Worm (Caenorhabditis elegans) whole organism, mixed stage, embryonic: ENCODE results near the gene glit-1.

ENCODE experiments used
- M03D4.4 ChIP-seq: sonication (generic microtip); optimal IDR thresholded peaks from 2 replicates; lab custom pipeline; 2017; ENCODE audit warnings: mild to moderate bottlenecking, missing genetic modification characterization, missing compliant biosample characterization
- bed-3 ChIP-seq: fragments of 200-800 bp; sonication (Bioruptor generic); optimal IDR thresholded peaks from 3 replicates; lab custom pipeline; 2018; ENCODE audit warnings: mild to moderate bottlenecking, missing genetic modification characterization, moderate library complexity, missing compliant biosample characterization
- blmp-1 ChIP-seq: fragments of 150-350 bp; optimal IDR thresholded peaks from 2 replicates; lab custom pipeline; 2014; ENCODE audit warnings: missing biosample characterization, missing genetic modification characterization
- ceh-39 ChIP-seq: fragments of 150-350 bp; optimal IDR thresholded peaks from 2 replicates; lab custom pipeline; 2014; ENCODE audit warnings: missing biosample characterization, missing genetic modification characterization
- ceh-43 ChIP-seq: fragments of 200-800 bp; sonication (Bioruptor generic); optimal IDR thresholded peaks from 2 replicates; lab custom pipeline; 2018; ENCODE audit warnings: mild to moderate bottlenecking, missing genetic modification characterization, moderate library complexity, missing compliant biosample characterization
- ceh-83 ChIP-seq: fragments of 200-800 bp; sonication (Bioruptor generic); optimal IDR thresholded peaks from 2 replicates; lab custom pipeline; 2018; ENCODE audit warnings: mild to moderate bottlenecking, missing genetic modification characterization, missing compliant biosample characterization
- ces-1 ChIP-seq: fragments of 150-350 bp; optimal IDR thresholded peaks from 2 replicates; lab custom pipeline; 2014; ENCODE audit warnings: missing biosample characterization, missing genetic modification reagents, missing genetic modification characterization
- cnd-1 ChIP-seq: fragments of 200-800 bp; sonication (Bioruptor generic); optimal IDR thresholded peaks from 2 replicates; lab custom pipeline; 2018; ENCODE audit warnings: mild to moderate bottlenecking, missing genetic modification characterization, missing compliant biosample characterization
- drap-1 ChIP-seq: fragments of 200-800 bp; sonication (Bioruptor generic); optimal IDR thresholded peaks from 3 replicates; lab custom pipeline; 2018; ENCODE audit warnings: mild to moderate bottlenecking, missing genetic modification characterization, missing compliant biosample characterization
- elt-1 ChIP-seq: sonication (generic microtip); optimal IDR thresholded peaks from 2 replicates; lab custom pipeline; 2017; ENCODE audit warnings: missing genetic modification characterization, mild to moderate bottlenecking, missing compliant biosample characterization, antibody characterized with exemption, moderate library complexity, borderline replicate concordance; ENCODE audit not compliant: insufficient read depth
- flh-1 ChIP-seq: fragments of 200-800 bp; sonication (Bioruptor generic); optimal IDR thresholded peaks from 2 replicates; lab custom pipeline; 2018; ENCODE audit warnings: mild to moderate bottlenecking, missing genetic modification characterization, moderate library complexity, missing compliant biosample characterization
- ham-2 ChIP-seq: fragments of 200-800 bp; sonication (Bioruptor generic); optimal IDR thresholded peaks from 2 replicates; lab custom pipeline; 2018; ENCODE audit warnings: mild to moderate bottlenecking, missing genetic modification characterization, missing compliant biosample characterization
- hlh-1 ChIP-seq: fragments of 150-350 bp; optimal IDR thresholded peaks from 2 replicates; lab custom pipeline; 2014; ENCODE audit warnings: missing biosample characterization, missing genetic modification reagents, missing genetic modification characterization
- lin-13 ChIP-seq: fragments of 150-350 bp; optimal IDR thresholded peaks from 2 replicates; lab custom pipeline; 2014; ENCODE audit warnings: missing biosample characterization, missing genetic modification characterization
- lin-32 ChIP-seq: fragments of 200-800 bp; sonication (Bioruptor generic); optimal IDR thresholded peaks from 2 replicates; lab custom pipeline; 2018; ENCODE audit warnings: mild to moderate bottlenecking, missing genetic modification characterization, missing compliant biosample characterization
- lsy-2 ChIP-seq: fragments of 150-350 bp; optimal IDR thresholded peaks from 2 replicates; lab custom pipeline; 2014; ENCODE audit warnings: missing biosample characterization, missing genetic modification characterization
- mab-5 ChIP-seq: fragments of 150-350 bp; optimal IDR thresholded peaks from 2 replicates; lab custom pipeline; 2014; ENCODE audit warnings: missing biosample characterization, missing genetic modification characterization
- mep-1 ChIP-seq: fragments of 150-350 bp; optimal IDR thresholded peaks from 2 replicates; lab custom pipeline; 2017; ENCODE audit warnings: missing biosample characterization, missing genetic modification reagents, missing genetic modification characterization, inconsistent platforms
- mls-2 ChIP-seq: sonication (generic microtip); optimal IDR thresholded peaks from 2 replicates; lab custom pipeline; 2016; ENCODE audit warnings: mild to moderate bottlenecking, missing genetic modification characterization, moderate library complexity, missing compliant biosample characterization
- nhr-12 ChIP-seq: fragments of 150-350 bp; optimal IDR thresholded peaks from 2 replicates; lab custom pipeline; 2014; ENCODE audit warnings: missing biosample characterization, missing genetic modification characterization
- nhr-2 ChIP-seq: fragments of 150-350 bp; optimal IDR thresholded peaks from 2 replicates; lab custom pipeline; 2014; ENCODE audit warnings: missing biosample characterization, missing genetic modification characterization
- nhr-237 ChIP-seq: fragments of 150-350 bp; optimal IDR thresholded peaks from 2 replicates; lab custom pipeline; 2014; ENCODE audit warnings: missing biosample characterization, missing genetic modification characterization
- nhr-28 ChIP-seq: fragments of 150-350 bp; optimal IDR thresholded peaks from 2 replicates; lab custom pipeline; 2014; ENCODE audit warnings: missing biosample characterization, missing genetic modification characterization
- nhr-76 ChIP-seq: sonication (generic microtip); optimal IDR thresholded peaks from 2 replicates; lab custom pipeline; 2017; ENCODE audit warnings: missing biosample characterization, missing genetic modification characterization
- pha-4 ChIP-seq: fragments of 150-350 bp; optimal IDR thresholded peaks from 2 replicates; lab custom pipeline; 2018; ENCODE audit warnings: missing biosample characterization, missing genetic modification reagents, missing genetic modification characterization
- sem-2 ChIP-seq: fragments of 200-800 bp; sonication (Bioruptor generic); optimal IDR thresholded peaks from 2 replicates; lab custom pipeline; 2018; ENCODE audit warnings: mild to moderate bottlenecking, missing genetic modification characterization, missing compliant biosample characterization
- snpc-4 ChIP-seq: fragments of 150-350 bp; optimal IDR thresholded peaks from 2 replicates; lab custom pipeline; 2014; ENCODE audit warnings: missing biosample characterization, missing genetic modification characterization
- sptf-1 ChIP-seq: sonication (generic microtip); optimal IDR thresholded peaks from 2 replicates; lab custom pipeline; 2017; ENCODE audit warnings: mild to moderate bottlenecking, missing genetic modification characterization, moderate library complexity, missing compliant biosample characterization
- unc-120 ChIP-seq: sonication (generic microtip); optimal IDR thresholded peaks from 2 replicates; lab custom pipeline; 2017; ENCODE audit warnings: missing genetic modification characterization, missing compliant biosample characterization; ENCODE audit not compliant: poor library complexity, severe bottlenecking
- unc-39 ChIP-seq: fragments of 150-350 bp; optimal IDR thresholded peaks from 2 replicates; lab custom pipeline; 2014; ENCODE audit warnings: missing biosample characterization, missing genetic modification characterization
- unc-62 ChIP-seq: fragments of 150-350 bp; optimal IDR thresholded peaks from 2 replicates; lab custom pipeline; 2014; ENCODE audit warnings: missing biosample characterization, missing genetic modification reagents, missing genetic modification characterization
- ztf-11 ChIP-seq: fragments of 150-350 bp; optimal IDR thresholded peaks from 2 replicates; lab custom pipeline; 2014; ENCODE audit warnings: missing biosample characterization, missing genetic modification characterization

Gene glit-1

DNA sequence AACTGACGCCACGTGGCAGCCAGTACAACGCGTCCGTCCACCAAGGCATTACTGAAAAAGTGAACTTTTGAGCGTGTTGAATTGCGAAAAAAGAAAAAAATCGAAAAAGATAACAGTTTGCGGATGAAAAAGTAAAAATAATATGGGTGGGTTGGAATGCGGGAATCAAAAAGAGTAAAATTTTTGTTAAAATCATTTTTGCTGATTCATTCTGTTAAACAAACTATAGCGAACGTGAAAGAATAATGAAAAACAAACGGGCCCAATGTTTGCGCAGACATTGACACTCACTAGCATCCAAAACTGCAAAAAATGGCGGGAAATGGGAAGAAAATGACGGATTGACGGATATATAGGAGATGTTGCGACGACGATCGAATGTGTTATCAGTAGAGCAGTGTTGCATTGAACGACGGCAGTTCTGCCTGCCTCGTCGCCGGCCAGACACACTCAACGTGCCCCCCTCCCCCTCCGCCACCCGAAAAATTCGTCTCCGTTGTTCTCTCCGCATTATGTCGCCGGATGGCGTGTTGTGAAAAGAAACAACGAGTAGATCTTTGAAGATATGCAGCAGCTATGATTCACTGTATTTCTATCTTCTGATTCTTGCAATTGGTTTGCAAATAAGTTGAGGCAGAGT, 12.5 kb upstream of the glit-1 start, which contains the start of gene hyl-2:
TSS of gene hyl-2 (minus strand) at position 51 of the 640 bp plus-strand sequence.
- no peak for TF ChIP-seq nhr-12 (tag; lab: Kevin White, UChicago)
- no peak for TF ChIP-seq blmp-1 (tag; lab: Kevin White, UChicago)
- no peak for TF ChIP-seq ceh-43 (GFP tag; lab: Kevin White, UChicago)
- peak; percentile 37 for TF ChIP-seq ham-2 (GFP tag; lab: Kevin White, UChicago)
- TF ChIP-seq M03D4.4 (tag; lab: Kevin White, UChicago) = no peak
- no peak for TF ChIP-seq mab-5 (tag; lab: Kevin White, UChicago)
- no peak for TF ChIP-seq ceh-83
- peak; percentile 5 for TF ChIP-seq hlh-1
- peak; percentile 8 for TF ChIP-seq mls-2
- no peak for TF ChIP-seq ceh-39
- peak; percentile 42 for TF ChIP-seq sptf-1 (tag; lab: Kevin White, UChicago)
- no peak for TF ChIP-seq flh-1 (GFP tag; lab: Kevin White, UChicago)
- peak; percentile 39 for TF ChIP-seq cnd-1
- TF ChIP-seq lin-13 (tag; lab: Kevin White, UChicago) = peak; percentile 10
- no peak for TF ChIP-seq nhr-76
- TF ChIP-seq elt-1 = peak; percentile 21

DNA sequence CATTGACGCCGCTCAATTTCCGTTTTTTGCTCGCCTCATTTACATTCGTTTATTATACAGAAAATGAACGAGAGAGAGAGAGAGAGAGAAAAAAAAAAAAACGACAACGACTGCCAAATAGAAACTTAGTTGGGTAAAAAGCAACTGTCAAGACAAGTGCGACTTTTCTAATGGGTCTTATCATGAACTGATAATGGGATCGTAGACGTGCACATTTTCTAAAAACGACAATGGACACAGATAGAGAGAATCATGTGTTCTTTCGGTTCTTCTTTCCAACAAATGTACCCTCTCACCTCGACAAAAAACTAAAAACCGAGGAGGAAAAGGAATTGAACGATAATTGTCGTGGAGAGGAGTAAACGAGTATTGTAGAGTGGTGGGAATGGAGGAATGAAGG, 12.0 kb upstream of the glit-1 start:
- TF ChIP-seq mab-5 (tag; lab: Kevin White, UChicago) (no peak), unc-62 (GFP tag; lab: Kevin White, UChicago) (no peak), mep-1 (tag; lab: Kevin White, UChicago) (no peak)

DNA sequence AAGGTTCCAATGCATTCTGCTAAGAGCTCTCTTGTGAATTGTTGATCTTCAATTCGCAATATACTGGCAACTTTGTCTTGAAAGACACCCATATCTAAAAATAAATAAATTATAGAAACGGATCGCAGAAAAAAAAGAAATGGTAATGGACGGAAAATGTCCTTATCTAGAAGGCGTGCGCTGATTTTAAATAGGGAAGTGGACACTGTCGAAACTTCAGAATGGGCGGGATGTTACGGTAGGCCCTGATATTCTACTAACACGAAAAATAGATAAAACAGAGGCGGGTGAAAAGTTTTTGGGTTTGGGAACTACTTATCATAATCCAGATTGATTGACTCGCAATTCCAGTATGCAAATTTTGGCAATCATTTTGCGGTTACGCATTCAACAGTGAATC, 7.2 kb upstream of the glit-1 start, which contains the start of gene aqp-8:
TSS of gene aqp-8 (minus strand) at position 101 of the 400 bp plus-strand sequence.
- TF ChIP-seq M03D4.4 (tag; lab: Kevin White, UChicago) (no peak), snpc-4 (no peak), bed-3 (GFP tag; lab: Kevin White, UChicago) (no peak), nhr-237 (tag; lab: Kevin White, UChicago) (no peak), unc-120 (no peak), mls-2 (no peak), sptf-1 (tag; lab: Kevin White, UChicago) (no peak), ceh-83 (no peak), nhr-28 (tag; lab: Kevin White, UChicago) (no peak), ceh-43 (GFP tag; lab: Kevin White, UChicago) (no peak)
- TF ChIP-seq, all 35 proteins: peak for 0

DNA sequence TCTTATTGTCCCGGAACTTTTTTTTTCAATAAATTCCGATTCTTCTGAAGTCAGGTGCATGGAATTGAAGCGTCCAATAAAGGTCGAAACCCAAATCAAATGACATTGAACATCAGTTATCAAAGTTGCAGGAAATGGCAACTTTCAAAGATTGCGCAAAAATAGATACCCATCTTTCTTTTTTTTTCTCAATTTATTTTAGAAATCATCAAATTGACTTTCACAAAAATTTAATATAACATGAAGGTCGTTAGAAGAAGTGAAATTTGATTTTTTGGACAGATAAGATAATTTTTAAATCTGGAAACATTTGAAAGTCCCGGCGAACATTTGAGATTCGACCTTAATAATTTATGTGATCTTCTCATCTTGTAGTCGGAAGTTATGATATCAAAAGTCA, 6.4 kb upstream of the glit-1 start:
- TF ChIP-seq blmp-1 (tag; lab: Kevin White, UChicago) = no peak
- no peak for TF ChIP-seq drap-1 (GFP tag; lab: Kevin White, UChicago)
- TF ChIP-seq ceh-43 (GFP tag; lab: Kevin White, UChicago) = no peak
- TF ChIP-seq ham-2 (GFP tag; lab: Kevin White, UChicago) = no peak
- TF ChIP-seq ztf-11 (tag; lab: Kevin White, UChicago) = no peak
- TF ChIP-seq nhr-28 (tag; lab: Kevin White, UChicago) = no peak
- no peak for TF ChIP-seq nhr-12 (tag; lab: Kevin White, UChicago)

DNA sequence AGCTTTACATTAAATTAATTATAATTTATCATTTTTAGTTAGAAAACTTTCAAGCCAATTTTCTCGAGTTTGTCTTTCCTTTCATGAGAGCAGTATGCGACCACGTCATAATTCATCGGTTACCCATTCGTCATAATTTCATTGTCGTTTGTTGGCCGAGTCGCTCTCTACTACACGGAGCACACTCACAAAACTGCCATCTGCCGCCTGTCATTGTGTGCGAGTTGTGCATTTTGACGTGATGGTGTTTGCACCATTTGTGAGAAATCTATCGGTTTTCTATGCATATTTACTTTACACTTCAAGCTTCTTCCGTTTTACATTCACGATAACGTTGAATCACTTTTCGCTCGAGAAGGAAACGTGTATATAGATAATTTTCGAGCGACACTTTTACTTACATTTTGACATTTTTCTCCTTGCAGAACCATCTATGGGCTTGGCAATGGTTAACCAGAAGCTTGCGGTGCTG, 5.3 kb upstream of the glit-1 start, which contains the start of gene dhhc-10:
TSS of gene dhhc-10 (plus strand) at position 422 of the 472 bp plus-strand sequence.
- TF ChIP-seq lsy-2 (tag; lab: Kevin White, UChicago) (peak; percentile 36), lin-32 (peak; percentile 61), lin-13 (tag; lab: Kevin White, UChicago) (no peak), unc-120 (peak; percentile 14), mep-1 (tag; lab: Kevin White, UChicago) (peak; percentile 29), nhr-12 (tag; lab: Kevin White, UChicago) (no peak), sptf-1 (tag; lab: Kevin White, UChicago) (peak; percentile 17), M03D4.4 (tag; lab: Kevin White, UChicago) (peak; percentile 20), ham-2 (GFP tag; lab: Kevin White, UChicago) (no peak), nhr-28 (tag; lab: Kevin White, UChicago) (no peak), unc-39 (tag; lab: Kevin White, UChicago) (no peak), pha-4 (tag; lab: Kevin White, UChicago) (peak; percentile 84), snpc-4 (no peak), sem-2 (GFP tag; lab: Kevin White, UChicago) (no peak), bed-3 (GFP tag; lab: Kevin White, UChicago) (no peak), nhr-237 (tag; lab: Kevin White, UChicago) (no peak), ztf-11 (tag; lab: Kevin White, UChicago) (peak; percentile 29), flh-1 (GFP tag; lab: Kevin White, UChicago) (no peak), blmp-1 (tag; lab: Kevin White, UChicago) (no peak), drap-1 (GFP tag; lab: Kevin White, UChicago) (no peak), hlh-1 (peak; percentile 78), unc-62 (GFP tag; lab: Kevin White, UChicago) (peak; percentile 71), ces-1 (GFP tag; lab: Kevin White, UChicago) (peak; percentile 92), ceh-43 (GFP tag; lab: Kevin White, UChicago) (no peak), elt-1 (no peak), mls-2 (peak; percentile 31), cnd-1 (peak; percentile 62), mab-5 (tag; lab: Kevin White, UChicago) (no peak), ceh-39 (peak; percentile 62), nhr-2 (tag; lab: Kevin White, UChicago) (peak; percentile 70)
